Worm (Caenorhabditis elegans) whole organism, young adult: ENCODE measurements around the gene srbc-26.
A peak's percentile ranks its signal among the peaks of the same experiment; 100 is the strongest.
"Not testable (repeated sequence)": the region's sequence is repeated elsewhere in the genome, so short reads cannot be mapped to it uniquely, and the experiment has no call there.

Experiments used
- B0261.1 ChIP-seq: sonication (generic microtip); optimal IDR thresholded peaks from 2 replicates; lab custom pipeline; 2016; ENCODE audit warnings: mild to moderate bottlenecking, missing genetic modification characterization, moderate library complexity, missing compliant biosample characterization
- F10E7.11 ChIP-seq: sonication (generic microtip); optimal IDR thresholded peaks from 2 replicates; lab custom pipeline; 2017; ENCODE audit warnings: mild to moderate bottlenecking, missing genetic modification characterization, moderate library complexity, missing compliant biosample characterization
- F37B4.10 ChIP-seq: fragments of 200-800 bp; sonication (Bioruptor generic); IDR thresholded peaks from 2 replicates; pipeline ENCODE4 v1.3.6; 2022; ENCODE audit warnings: missing genetic modification characterization, missing compliant biosample characterization
- F52B5.7 ChIP-seq: sonication (generic microtip); optimal IDR thresholded peaks from 2 replicates; lab custom pipeline; 2016; ENCODE audit warnings: mild to moderate bottlenecking, missing genetic modification characterization, missing compliant biosample characterization
- F57A8.1 ChIP-seq: fragments of 200-800 bp; sonication (Bioruptor generic); optimal IDR thresholded peaks from 2 replicates; lab custom pipeline; 2018; ENCODE audit warnings: mild to moderate bottlenecking, missing genetic modification characterization, moderate library complexity, missing compliant biosample characterization
- K11D2.4 ChIP-seq: fragments of 200-800 bp; sonication (Bioruptor generic); IDR thresholded peaks from 2 replicates; pipeline ENCODE4 v1.3.6; 2022; ENCODE audit warnings: missing genetic modification reagents, missing genetic modification characterization, missing compliant biosample characterization
- K12H6.12 ChIP-seq: fragments of 200-800 bp; sonication (Bioruptor generic); optimal IDR thresholded peaks from 2 replicates; lab custom pipeline; 2018; ENCODE audit warnings: mild to moderate bottlenecking, missing genetic modification characterization, missing compliant biosample characterization
- Y53F4B.3 ChIP-seq: fragments of 200-800 bp; sonication (Bioruptor generic); IDR thresholded peaks from 2 replicates; pipeline ENCODE4 v1.3.6; 2022; ENCODE audit warnings: missing genetic modification reagents, missing genetic modification characterization, missing compliant biosample characterization
- Y53G8AR.9 ChIP-seq: fragments of 200-800 bp; sonication (Bioruptor generic); conservative IDR thresholded peaks from 2 replicates; pipeline ENCODE4 v1.3.6; 2022; ENCODE audit warnings: missing genetic modification reagents, missing genetic modification characterization, missing compliant biosample characterization
- Y56A3A.18 ChIP-seq: fragments of 200-800 bp; sonication (Bioruptor generic); IDR thresholded peaks from 2 replicates; pipeline ENCODE4 v1.3.6; 2022; ENCODE audit warnings: missing genetic modification reagents, missing genetic modification characterization, missing compliant biosample characterization
- Y67H2A.10 ChIP-seq: fragments of 200-800 bp; sonication (Bioruptor generic); conservative IDR thresholded peaks from 2 replicates; pipeline ENCODE4 v1.3.6; 2022; ENCODE audit warnings: missing genetic modification reagents, missing genetic modification characterization, missing compliant biosample characterization
- ama-1 ChIP-seq, 3 experiments: fragments of 150-350 bp in 1 of 3; sonication (generic microtip) in 2 of 3; optimal IDR thresholded peaks; 2 replicates each; lab custom pipeline; 2014 to 2018; ENCODE audit warnings: missing biosample characterization in 2 of 3, missing genetic modification characterization in 2 of 3, missing genetic modification reagents in 2 of 3
- attf-3 ChIP-seq: fragments of 200-800 bp; sonication (Bioruptor generic); conservative IDR thresholded peaks from 2 replicates; pipeline ENCODE4 v1.3.6; 2022; ENCODE audit warnings: missing genetic modification reagents, missing genetic modification characterization, missing compliant biosample characterization
- attf-6 ChIP-seq: fragments of 200-800 bp; sonication (Bioruptor generic); IDR thresholded peaks from 2 replicates; pipeline ENCODE4 v1.3.6; 2022; ENCODE audit warnings: missing genetic modification reagents, missing genetic modification characterization, missing compliant biosample characterization
- cebp-2 ChIP-seq: fragments of 200-800 bp; sonication (Bioruptor generic); IDR thresholded peaks from 2 replicates; pipeline ENCODE4 v1.3.6; 2022; ENCODE audit warnings: missing genetic modification characterization, missing compliant biosample characterization
- ceh-27 ChIP-seq: fragments of 200-800 bp; sonication (Bioruptor generic); optimal IDR thresholded peaks from 2 replicates; lab custom pipeline; 2018; ENCODE audit warnings: mild to moderate bottlenecking, missing genetic modification characterization, moderate library complexity, missing compliant biosample characterization
- ceh-58 ChIP-seq: fragments of 200-800 bp; sonication (Bioruptor generic); IDR thresholded peaks from 2 replicates; pipeline ENCODE4 v1.3.6; 2022; ENCODE audit warnings: missing genetic modification characterization, missing compliant biosample characterization
- ceh-79 ChIP-seq: sonication (generic microtip); optimal IDR thresholded peaks from 2 replicates; lab custom pipeline; 2017; ENCODE audit warnings: mild to moderate bottlenecking, missing genetic modification characterization, missing compliant biosample characterization
- ceh-91 ChIP-seq: fragments of 200-800 bp; sonication (Bioruptor generic); IDR thresholded peaks from 2 replicates; pipeline ENCODE4 v1.3.6; 2022; ENCODE audit warnings: missing genetic modification reagents, missing genetic modification characterization, missing compliant biosample characterization
- dpff-1 ChIP-seq: sonication (generic microtip); optimal IDR thresholded peaks from 2 replicates; lab custom pipeline; 2017; ENCODE audit warnings: mild to moderate bottlenecking, missing genetic modification characterization, missing compliant biosample characterization
- egl-18 ChIP-seq: fragments of 200-800 bp; sonication (Bioruptor generic); IDR thresholded peaks from 2 replicates; pipeline ENCODE4 v1.3.6; 2022; ENCODE audit warnings: missing genetic modification reagents, missing genetic modification characterization, missing compliant biosample characterization
- ets-4 ChIP-seq: fragments of 200-800 bp; sonication (Bioruptor generic); optimal IDR thresholded peaks from 2 replicates; lab custom pipeline; 2018; ENCODE audit warnings: mild to moderate bottlenecking, missing genetic modification characterization, missing compliant biosample characterization
- hmg-1.2 ChIP-seq: fragments of 200-800 bp; sonication (Bioruptor generic); IDR thresholded peaks from 2 replicates; pipeline ENCODE4 v1.3.6; 2022; ENCODE audit warnings: missing genetic modification reagents, missing genetic modification characterization, missing compliant biosample characterization
- lin-54 ChIP-seq: fragments of 200-800 bp; sonication (Bioruptor generic); optimal IDR thresholded peaks from 2 replicates; lab custom pipeline; 2018; ENCODE audit warnings: mild to moderate bottlenecking, missing genetic modification characterization, missing compliant biosample characterization
- lsy-27 ChIP-seq: sonication (generic microtip); optimal IDR thresholded peaks from 2 replicates; lab custom pipeline; 2017; ENCODE audit warnings: missing genetic modification characterization, mild to moderate bottlenecking, missing compliant biosample characterization, antibody characterized with exemption, missing genotype, borderline replicate concordance; ENCODE audit not compliant: insufficient read depth
- madf-8 ChIP-seq: fragments of 200-800 bp; sonication (Bioruptor generic); conservative IDR thresholded peaks from 2 replicates; pipeline ENCODE4 v1.3.6; 2022; ENCODE audit warnings: missing genetic modification reagents, missing genetic modification characterization, missing compliant biosample characterization
- mcd-1 ChIP-seq: fragments of 200-800 bp; sonication (Bioruptor generic); IDR thresholded peaks from 2 replicates; pipeline ENCODE4 v1.3.6; 2022; ENCODE audit warnings: missing genetic modification reagents, missing genetic modification characterization, missing compliant biosample characterization
- mes-4 ChIP-seq: sonication (generic microtip); optimal IDR thresholded peaks from 2 replicates; lab custom pipeline; 2016; ENCODE audit warnings: missing genotype, missing genetic modification characterization, missing compliant biosample characterization
- nhr-120 ChIP-seq: fragments of 200-800 bp; sonication (Bioruptor generic); IDR thresholded peaks from 2 replicates; pipeline ENCODE4 v1.3.6; 2022; ENCODE audit warnings: missing genetic modification characterization, missing compliant biosample characterization
- sdz-38 ChIP-seq: sonication (generic microtip); optimal IDR thresholded peaks from 2 replicates; lab custom pipeline; 2016; ENCODE audit warnings: missing genotype, missing genetic modification characterization, missing compliant biosample characterization
- sea-2 ChIP-seq: fragments of 200-800 bp; sonication (Bioruptor generic); IDR thresholded peaks from 2 replicates; pipeline ENCODE4 v1.3.6; 2022; ENCODE audit warnings: missing genetic modification characterization, missing compliant biosample characterization
- snpc-1.1 ChIP-seq: sonication (generic microtip); optimal IDR thresholded peaks from 2 replicates; lab custom pipeline; 2017; ENCODE audit warnings: missing genetic modification characterization, mild to moderate bottlenecking, missing compliant biosample characterization, antibody characterized with exemption, moderate library complexity, missing genotype, missing genetic modification reagents; ENCODE audit not compliant: insufficient read depth
- snpc-4 ChIP-seq, 5 experiments: fragments of 150-350 bp in 1 of 5; sonication (generic microtip) in 4 of 5; optimal IDR thresholded peaks; 2 replicates each; lab custom pipeline; 2014 to 2018; ENCODE audit warnings: missing genetic modification characterization in 5 of 5, missing biosample characterization in 3 of 5, antibody characterized with exemption in 2 of 5, mild to moderate bottlenecking in 2 of 5, missing compliant biosample characterization in 2 of 5, missing genotype in 2 of 5, moderate library complexity in 2 of 5, missing genetic modification reagents in 1 of 5
- tbp1 ChIP-seq: fragments of 200-800 bp; sonication (Bioruptor generic); optimal IDR thresholded peaks from 2 replicates; lab custom pipeline; 2018; ENCODE audit warnings: mild to moderate bottlenecking, missing genetic modification characterization, missing compliant biosample characterization
- tbx-9 ChIP-seq: sonication (generic microtip); optimal IDR thresholded peaks from 2 replicates; lab custom pipeline; 2016; ENCODE audit warnings: borderline replicate concordance, missing genetic modification characterization, inconsistent platforms, missing compliant biosample characterization
- unc-62 ChIP-seq: fragments of 150-350 bp; optimal IDR thresholded peaks from 2 replicates; lab custom pipeline; 2014; ENCODE audit warnings: missing biosample characterization, missing genetic modification reagents, missing genetic modification characterization
- zfh-2 ChIP-seq: fragments of 200-800 bp; sonication (Bioruptor generic); conservative IDR thresholded peaks from 2 replicates; pipeline ENCODE4 v1.3.6; 2022; ENCODE audit warnings: missing genetic modification reagents, missing genetic modification characterization, missing compliant biosample characterization
- ztf-25 ChIP-seq: fragments of 200-800 bp; sonication (Bioruptor generic); IDR thresholded peaks from 2 replicates; pipeline ENCODE4 v1.3.6; 2022; ENCODE audit warnings: missing genetic modification reagents, missing genetic modification characterization, missing compliant biosample characterization
- ztf-26 ChIP-seq: sonication (generic microtip); optimal IDR thresholded peaks from 2 replicates; lab custom pipeline; 2017; ENCODE audit warnings: missing genetic modification characterization, missing compliant biosample characterization

Gene srbc-26

ce11 chrV:17171551-17171950 lies at the start of gene srbc-26:
Gene srbc-26, plus strand, starts transcription at chrV:17171851.
- TF ChIP-seq dpff-1 (no peak), mes-4 (tag; lab: Kevin White, UChicago) (no peak), F37B4.10 (no peak), hmg-1.2 (no peak), nhr-120 (GFP tag; lab: Robert Waterston, UW) (no peak), tbx-9 (no peak), ets-4 (GFP tag; lab: Kevin White, UChicago) (no peak), unc-62 (GFP tag; lab: Kevin White, UChicago) (no peak), ztf-26 (tag; lab: Kevin White, UChicago) (no peak), ceh-79 (tag; lab: Kevin White, UChicago) (no peak), mcd-1 (GFP tag; lab: Robert Waterston, UW) (no peak)

ce11 chrV:17129328-17129727 lies 42.3 kb upstream of the srbc-26 start:
- peak; percentile 8 for TF ChIP-seq B0261.1 (tag; lab: Kevin White, UChicago)
- peak; percentile 46 for TF ChIP-seq tbp1
- TF ChIP-seq snpc-4 (GFP tag; optimal IDR thresholded peaks at IDR 0.05; lab: Kevin White, UChicago) = not testable (repeated sequence)
- peak in 2 of 4 experiments; percentile 73 to 87 for TF ChIP-seq snpc-4 (tag; optimal IDR thresholded peaks at IDR 0.05; lab: Kevin White, UChicago)

- no peak for TF ChIP-seq Y53F4B.3 (GFP tag; lab: Robert Waterston, UW)
- TF ChIP-seq cebp-2 (GFP tag; lab: Robert Waterston, UW) = 0 out of 2 replicates have a peak, but pooled peaks have one; percentile 19
- TF ChIP-seq sdz-38 = no peak
- peak; percentile 53 for TF ChIP-seq zfh-2 (GFP tag; lab: Robert Waterston, UW)
Observed at ce11 chrV:17151292-17151691, 20.4 kb upstream of the srbc-26 start.

ce11 chrV:17154944-17155343 lies 16.7 kb upstream of the srbc-26 start:
- TF ChIP-seq unc-62 (GFP tag; lab: Kevin White, UChicago) (no peak), K11D2.4 (GFP tag; lab: Robert Waterston, UW) (no peak), F57A8.1 (no peak), Y56A3A.18 (GFP tag; lab: Robert Waterston, UW) (no peak), F52B5.7 (tag; lab: Kevin White, UChicago) (no peak), lsy-27 (tag; lab: Kevin White, UChicago) (no peak), nhr-120 (GFP tag; lab: Robert Waterston, UW) (no peak), attf-6 (GFP tag; lab: Robert Waterston, UW) (no peak)

- TF ChIP-seq hmg-1.2 (peak; percentile 96), snpc-4 (GFP tag; optimal IDR thresholded peaks at IDR 0.05; lab: Kevin White, UChicago) (no peak), snpc-4 (tag; optimal IDR thresholded peaks at IDR 0.05; lab: Kevin White, UChicago) (peak in 1 of 4 experiments; percentile 45), sdz-38 (no peak)
- TF ChIP-seq, all 124 proteins: peak for 2
Observed at ce11 chrV:17155384-17155858, 16.2 kb upstream of the srbc-26 start, which contains the start of gene F40D4.17. Gene F40D4.17, minus strand, starts transcription at chrV:17155434.

- no peak for TF ChIP-seq sea-2 (GFP tag; lab: Robert Waterston, UW)
- no peak for TF ChIP-seq attf-3
- TF ChIP-seq lin-54 = no peak
- no peak for TF ChIP-seq K12H6.12 (tag; lab: Kevin White, UChicago)
- TF ChIP-seq Y53G8AR.9 (GFP tag; lab: Robert Waterston, UW) = no peak
- no peak for TF ChIP-seq F10E7.11 (tag; lab: Kevin White, UChicago)
- no peak for TF ChIP-seq snpc-1.1
- TF ChIP-seq ceh-58 (GFP tag; lab: Robert Waterston, UW) = no peak
- no peak for TF ChIP-seq ztf-25 (GFP tag; lab: Robert Waterston, UW)
- TF ChIP-seq ceh-91 = no peak
- TF ChIP-seq Y67H2A.10 (GFP tag; lab: Robert Waterston, UW) = no peak
- no peak for TF ChIP-seq ceh-27 (GFP tag; lab: Kevin White, UChicago)
- no peak for TF ChIP-seq ama-1 (optimal IDR thresholded peaks at IDR 0.05; lab: Kevin White, UChicago)
- TF ChIP-seq ama-1 (GFP tag; optimal IDR thresholded peaks at IDR 0.05; lab: Kevin White, UChicago) = no peak
- no peak for TF ChIP-seq madf-8 (GFP tag; lab: Robert Waterston, UW)
- no peak for TF ChIP-seq egl-18 (GFP tag; lab: Robert Waterston, UW)
Observed at ce11 chrV:17157154-17157553, 14.5 kb upstream of the srbc-26 start, which contains the start of gene F40D4.13. Gene F40D4.13, minus strand, starts transcription at chrV:17157254.
